Fruit fly (Drosophila melanogaster) whole organism, prepupa: ENCODE measurements around the gene fray.

Experiments used
- Blimp-1 ChIP-seq: fragments of 200-800 bp; sonication (Bioruptor generic); optimal IDR thresholded peaks from 3 replicates; lab custom pipeline; 2017; ENCODE audit warnings: missing biosample characterization, missing genetic modification characterization, mild to moderate bottlenecking, moderate library complexity, missing genetic modification reagents
- CG10631 ChIP-seq: fragments of 200-800 bp; sonication (Bioruptor generic); optimal IDR thresholded peaks from 2 replicates; lab custom pipeline; 2016; ENCODE audit warnings: missing biosample characterization, missing genetic modification characterization
- CG11294 ChIP-seq: fragments of 200-800 bp; sonication (Bioruptor generic); IDR thresholded peaks from 2 replicates; pipeline ENCODE4 v1.3.6; 2022; ENCODE audit warnings: missing biosample characterization, missing genetic modification characterization
- CG11762 ChIP-seq: fragments of 200-800 bp; sonication (Bioruptor generic); optimal IDR thresholded peaks from 3 replicates; lab custom pipeline; 2016; ENCODE audit warnings: missing biosample characterization, missing genetic modification characterization; ENCODE audit not compliant: insufficient read depth
- CG11902 ChIP-seq: fragments of 200-800 bp; sonication (Bioruptor generic); optimal IDR thresholded peaks from 3 replicates; lab custom pipeline; 2016; ENCODE audit warnings: missing biosample characterization, missing genetic modification characterization
- CG15336 ChIP-seq: fragments of 200-800 bp; sonication (Bioruptor generic); IDR thresholded peaks from 2 replicates; pipeline ENCODE4 v1.3.6; 2022; ENCODE audit warnings: missing biosample characterization, missing genetic modification characterization
- CG32006 ChIP-seq: fragments of 200-800 bp; sonication (Bioruptor generic); optimal IDR thresholded peaks from 3 replicates; lab custom pipeline; 2017; ENCODE audit warnings: missing biosample characterization, mild to moderate bottlenecking, missing genetic modification characterization
- CG3919 ChIP-seq: fragments of 200-800 bp; sonication (Bioruptor generic); optimal IDR thresholded peaks from 3 replicates; lab custom pipeline; 2016; ENCODE audit warnings: missing biosample characterization, missing genetic modification characterization
- CG4318 ChIP-seq: fragments of 200-800 bp; sonication (Bioruptor generic); optimal IDR thresholded peaks from 3 replicates; lab custom pipeline; 2017; ENCODE audit warnings: missing biosample characterization, mild to moderate bottlenecking, missing genetic modification characterization
- CG6163 ChIP-seq: fragments of 200-800 bp; sonication (Bioruptor generic); IDR thresholded peaks from 3 replicates; pipeline ENCODE4 v1.3.6; 2022; ENCODE audit warnings: missing biosample characterization, missing genetic modification characterization
- CG6276 ChIP-seq: fragments of 200-800 bp; sonication (Bioruptor generic); optimal IDR thresholded peaks from 2 replicates; lab custom pipeline; 2017; ENCODE audit warnings: missing biosample characterization, mild to moderate bottlenecking, missing genetic modification characterization
- CG6808 ChIP-seq: fragments of 200-800 bp; sonication (Bioruptor generic); optimal IDR thresholded peaks from 3 replicates; lab custom pipeline; 2017; ENCODE audit warnings: missing biosample characterization, missing genetic modification characterization, mild to moderate bottlenecking, moderate library complexity, missing genetic modification reagents
- CG6854 ChIP-seq: fragments of 200-800 bp; sonication (Bioruptor generic); optimal IDR thresholded peaks from 2 replicates; lab custom pipeline; 2017; ENCODE audit warnings: missing biosample characterization, mild to moderate bottlenecking, missing genetic modification characterization
- CG7368 ChIP-seq: fragments of 200-800 bp; sonication (Bioruptor generic); optimal IDR thresholded peaks from 3 replicates; lab custom pipeline; 2016; ENCODE audit warnings: missing biosample characterization, missing genetic modification characterization
- CG8119 ChIP-seq: fragments of 200-800 bp; sonication (Bioruptor generic); IDR thresholded peaks from 3 replicates; pipeline ENCODE4 v1.3.6; 2022; ENCODE audit warnings: missing biosample characterization, missing genetic modification characterization
- CG8319 ChIP-seq: fragments of 200-800 bp; sonication (Bioruptor generic); optimal IDR thresholded peaks from 3 replicates; lab custom pipeline; 2016; ENCODE audit warnings: missing biosample characterization, missing genetic modification characterization
- CG8632 ChIP-seq: fragments of 200-800 bp; sonication (Bioruptor generic); optimal IDR thresholded peaks from 3 replicates; lab custom pipeline; 2016; ENCODE audit warnings: missing biosample characterization, missing genetic modification characterization
- Eip78C ChIP-seq: fragments of 200-800 bp; sonication (Bioruptor generic); peaks from one replicate; lab custom pipeline; 2016; ENCODE audit warnings: missing biosample characterization, missing genetic modification characterization
- Eip93F ChIP-seq: fragments of 200-800 bp; sonication (Bioruptor generic); optimal IDR thresholded peaks from 2 replicates; lab custom pipeline; 2016; ENCODE audit warnings: missing biosample characterization, mild to moderate bottlenecking, missing genetic modification characterization
- Gug ChIP-seq: fragments of 200-800 bp; sonication (Bioruptor generic); IDR thresholded peaks from 2 replicates; pipeline ENCODE4 v1.3.6; 2022; ENCODE audit warnings: missing biosample characterization, missing genetic modification characterization
- Hr38 ChIP-seq: sonication (Bioruptor generic); optimal IDR thresholded peaks from 2 replicates; lab custom pipeline; 2016; ENCODE audit warnings: missing biosample characterization, missing genetic modification characterization
- Hr4 ChIP-seq: fragments of 200-800 bp; sonication (Bioruptor generic); optimal IDR thresholded peaks from 3 replicates; lab custom pipeline; 2016; ENCODE audit warnings: missing biosample characterization, missing genetic modification characterization
- Lpt ChIP-seq: fragments of 200-800 bp; sonication (Bioruptor generic); optimal IDR thresholded peaks from 3 replicates; lab custom pipeline; 2016; ENCODE audit warnings: missing biosample characterization, missing genetic modification characterization
- Met ChIP-seq: fragments of 200-800 bp; sonication (Bioruptor generic); optimal IDR thresholded peaks from 3 replicates; lab custom pipeline; 2016; ENCODE audit warnings: missing biosample characterization, missing genetic modification characterization
- OdsH ChIP-seq: fragments of 200-800 bp; sonication (Bioruptor generic); optimal IDR thresholded peaks from 3 replicates; lab custom pipeline; 2016; ENCODE audit warnings: missing biosample characterization, missing genetic modification characterization
- Sox14 ChIP-seq: fragments of 200-800 bp; sonication (Bioruptor generic); optimal IDR thresholded peaks from 3 replicates; lab custom pipeline; 2016; ENCODE audit warnings: missing biosample characterization, missing genetic modification characterization
- acj6 ChIP-seq: fragments of 200-800 bp; sonication (Bioruptor generic); optimal IDR thresholded peaks from 3 replicates; lab custom pipeline; 2016; ENCODE audit warnings: missing biosample characterization, missing genetic modification characterization
- cyc ChIP-seq: fragments of 200-800 bp; sonication (Bioruptor generic); optimal IDR thresholded peaks from 3 replicates; lab custom pipeline; 2016; ENCODE audit warnings: missing biosample characterization, missing genetic modification characterization
- dsx ChIP-seq: fragments of 200-800 bp; optimal IDR thresholded peaks from 3 replicates; lab custom pipeline; 2019; ENCODE audit warnings: missing biosample characterization, mild to moderate bottlenecking, missing genetic modification characterization, moderate library complexity; ENCODE audit not compliant: poor library complexity, severe bottlenecking
- eg ChIP-seq: fragments of 200-800 bp; sonication (Bioruptor generic); IDR thresholded peaks from 3 replicates; pipeline ENCODE4 v1.3.6; 2022; ENCODE audit warnings: missing biosample characterization, missing genetic modification characterization
- fd59A ChIP-seq: fragments of 200-800 bp; sonication (Bioruptor generic); optimal IDR thresholded peaks from 2 replicates; lab custom pipeline; 2017; ENCODE audit warnings: missing biosample characterization, mild to moderate bottlenecking, missing genetic modification characterization, missing genetic modification reagents
- fd85E ChIP-seq: fragments of 200-800 bp; sonication (Bioruptor generic); optimal IDR thresholded peaks from 3 replicates; lab custom pipeline; 2016; ENCODE audit warnings: missing biosample characterization, missing genetic modification characterization
- fkh ChIP-seq: fragments of 200-800 bp; sonication (Bioruptor generic); optimal IDR thresholded peaks from 3 replicates; lab custom pipeline; 2017; ENCODE audit warnings: missing biosample characterization, mild to moderate bottlenecking, missing genetic modification characterization, moderate library complexity
- lz ChIP-seq: fragments of 200-800 bp; sonication (Bioruptor generic); optimal IDR thresholded peaks from 3 replicates; lab custom pipeline; 2016; ENCODE audit warnings: missing biosample characterization, missing genetic modification characterization
- net ChIP-seq: fragments of 200-800 bp; sonication (Bioruptor generic); optimal IDR thresholded peaks from 3 replicates; lab custom pipeline; 2016; ENCODE audit warnings: missing biosample characterization, missing genetic modification characterization
- pdm3 ChIP-seq: fragments of 200-800 bp; sonication (Bioruptor generic); optimal IDR thresholded peaks from 3 replicates; lab custom pipeline; 2016; ENCODE audit warnings: missing biosample characterization, missing genetic modification characterization
- salr ChIP-seq, 2 experiments: fragments of 200-800 bp; sonication (Bioruptor generic); optimal IDR thresholded peaks; 3 replicates each; lab custom pipeline; 2016 to 2018; ENCODE audit warnings: missing biosample characterization in 2 of 2, missing genetic modification characterization in 2 of 2, mild to moderate bottlenecking in 1 of 2
- spab ChIP-seq: fragments of 200-800 bp; sonication (Bioruptor generic); optimal IDR thresholded peaks from 2 replicates; lab custom pipeline; 2017; ENCODE audit warnings: missing biosample characterization, mild to moderate bottlenecking, missing genetic modification characterization, missing genetic modification reagents
- ss ChIP-seq, 2 experiments: fragments of 200-800 bp; sonication (Bioruptor generic); optimal IDR thresholded peaks; 2 replicates in 1 of 2; 3 replicates in 1 of 2; lab custom pipeline; 2017 to 2018; ENCODE audit warnings: mild to moderate bottlenecking in 2 of 2, missing biosample characterization in 2 of 2, missing genetic modification characterization in 2 of 2, moderate library complexity in 1 of 2
- svp ChIP-seq: fragments of 200-800 bp; sonication (Bioruptor generic); peaks from one replicate; lab custom pipeline; 2016; ENCODE audit warnings: missing biosample characterization, missing genetic modification characterization
- vri ChIP-seq: fragments of 200-800 bp; sonication (Bioruptor generic); optimal IDR thresholded peaks from 3 replicates; lab custom pipeline; 2016; ENCODE audit warnings: missing biosample characterization, mild to moderate bottlenecking, missing genetic modification characterization

fray gene

DNA sequence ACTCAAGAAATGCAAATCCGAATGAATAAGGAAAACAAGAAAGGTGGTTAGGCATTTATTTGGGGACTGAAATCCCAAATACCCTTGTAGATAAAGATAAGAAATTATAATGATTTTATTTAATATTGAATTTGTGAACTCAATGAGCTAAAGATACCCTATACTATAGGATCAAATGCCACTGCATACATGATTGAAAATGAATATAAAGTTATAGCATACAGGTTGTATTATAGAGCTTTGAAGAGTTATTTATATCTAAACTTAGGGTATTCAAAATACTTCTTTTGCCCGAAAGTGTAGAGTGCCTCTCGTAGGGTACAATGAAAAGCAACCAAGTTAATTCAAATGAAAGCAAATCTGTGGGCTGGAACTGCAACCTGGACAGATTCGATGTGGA, 43.1 kb downstream of the fray start (continued):
- TF ChIP-seq CG8632 (GFP tag; lab: Kevin White, UChicago), result no peak
- no peak for TF ChIP-seq dsx (GFP tag; lab: Kevin White, UChicago)

DNA sequence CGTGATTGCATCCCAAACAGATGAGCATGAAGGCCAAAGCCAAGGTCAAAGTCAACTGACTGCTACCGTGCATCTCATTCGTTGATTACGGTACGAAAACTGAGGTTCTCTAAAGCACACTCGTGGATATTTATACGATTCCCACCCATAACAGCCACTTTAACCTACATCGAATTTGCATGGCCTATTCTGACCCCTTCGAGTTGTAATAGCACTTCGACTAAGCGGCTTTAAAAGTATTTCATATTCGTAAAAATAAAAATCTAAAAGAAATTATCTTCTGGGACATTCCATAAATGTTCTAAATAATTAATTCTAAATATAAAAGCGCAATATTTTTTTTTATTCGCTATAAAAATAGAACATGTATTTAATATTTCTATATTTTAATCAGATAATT, 44.5 kb downstream of the fray start, which contains the start of gene CG7695:
Gene CG7695 (minus strand): TSS at position 101 of the 400 bp plus-strand sequence.
- TF ChIP-seq Eip78C (peak; percentile 44), Blimp-1 (GFP tag; lab: Kevin White, UChicago) (no peak)

DNA sequence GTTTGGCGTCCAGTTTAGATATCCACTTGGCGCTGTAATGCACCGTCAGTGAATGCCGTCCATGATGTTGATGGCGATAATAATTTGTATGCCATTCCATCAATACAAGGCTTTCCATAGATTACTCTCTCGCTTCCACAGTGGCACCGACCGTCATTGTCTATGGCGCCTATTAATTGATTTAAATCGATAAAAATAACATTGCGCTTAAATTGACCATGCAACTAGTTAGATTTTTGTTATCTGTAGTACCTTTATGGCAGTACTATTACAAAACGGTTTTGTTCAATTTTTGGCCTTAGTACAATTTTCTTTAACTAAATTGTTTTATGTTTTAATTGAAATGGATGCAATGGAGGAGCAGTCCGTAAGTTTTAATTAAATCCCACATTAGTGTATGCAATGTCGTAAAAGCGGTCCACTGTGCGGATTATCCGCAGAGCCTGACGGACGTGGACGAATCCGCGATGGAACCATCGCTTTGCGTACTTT, 46.6 kb downstream of the fray start:
- no peak for TF ChIP-seq CG3919 (GFP tag; lab: Kevin White, UChicago)
- peak; percentile 43; the same call in 1 of the 3 replicates for TF ChIP-seq CG8119 (GFP tag; lab: Robert Waterston, UW)
- TF ChIP-seq salr (GFP tag; optimal IDR thresholded peaks at IDR 0.05; lab: Kevin White, UChicago), result peak in 1 of 2 experiments; percentile 52
- no peak for TF ChIP-seq CG11762 (GFP tag; lab: Kevin White, UChicago)
- TF ChIP-seq Hr4, result peak; percentile 65
- TF ChIP-seq cyc (GFP tag; lab: Kevin White, UChicago), result no peak
- no peak for TF ChIP-seq fd59A (GFP tag; lab: Kevin White, UChicago)
- peak; percentile 67 for TF ChIP-seq Eip78C
- TF ChIP-seq CG32006, result peak; percentile 74
- TF ChIP-seq ss (GFP tag; optimal IDR thresholded peaks at IDR 0.05; lab: Kevin White, UChicago), result no peak
- peak; percentile 38; the same call in 1 of the 2 replicates for TF ChIP-seq CG15336 (GFP tag; lab: Robert Waterston, UW)
- no peak for TF ChIP-seq CG8319
- TF ChIP-seq Sox14 (GFP tag; lab: Kevin White, UChicago), result peak; percentile 5
- no peak for TF ChIP-seq acj6
- no peak for TF ChIP-seq net (GFP tag; lab: Kevin White, UChicago)
- TF ChIP-seq dsx (GFP tag; lab: Kevin White, UChicago), result no peak
- peak; percentile 43 for TF ChIP-seq CG4318 (GFP tag; lab: Kevin White, UChicago)
- TF ChIP-seq OdsH (GFP tag; lab: Kevin White, UChicago), result peak; percentile 5
- TF ChIP-seq CG6276 (GFP tag; lab: Kevin White, UChicago), result peak; percentile 13

DNA sequence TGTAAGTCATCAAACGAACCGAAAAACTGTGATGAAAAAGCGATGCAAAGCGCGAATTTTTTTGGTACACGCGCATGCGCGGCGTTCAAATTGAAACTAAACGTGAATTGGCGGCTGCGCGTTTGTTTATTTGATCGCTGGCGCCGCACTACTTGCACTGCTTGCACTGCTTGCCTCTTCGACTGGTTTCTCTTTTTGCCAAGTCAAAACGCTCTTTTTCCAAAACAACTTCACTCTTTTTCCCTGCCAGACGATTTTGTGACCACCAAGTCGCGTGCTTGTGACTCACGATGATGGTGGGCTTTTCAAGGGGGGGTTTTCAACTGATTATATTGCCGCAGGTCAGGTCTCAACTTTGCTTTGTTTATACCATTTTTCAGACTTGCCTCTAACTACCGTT, 48.3 kb downstream of the fray start, which contains the start of gene CG14304:
Gene CG14304 (minus strand): TSS at position 98 of the 400 bp plus-strand sequence.
- TF ChIP-seq CG6163 (GFP tag; lab: Robert Waterston, UW) (no peak), vri (GFP tag; lab: Kevin White, UChicago) (no peak), CG7368 (GFP tag; lab: Kevin White, UChicago) (no peak), eg (peak; percentile 44; the same call in 1 of the 3 replicates), CG6808 (no peak), CG6276 (GFP tag; lab: Kevin White, UChicago) (no peak), lz (GFP tag; lab: Kevin White, UChicago) (no peak), ss (GFP tag; optimal IDR thresholded peaks at IDR 0.05; lab: Kevin White, UChicago) (peak in 1 of 2 experiments; percentile 30), acj6 (no peak), CG4318 (GFP tag; lab: Kevin White, UChicago) (no peak), Blimp-1 (GFP tag; lab: Kevin White, UChicago) (no peak)
- TF ChIP-seq, all 60 proteins: peak for 2

DNA sequence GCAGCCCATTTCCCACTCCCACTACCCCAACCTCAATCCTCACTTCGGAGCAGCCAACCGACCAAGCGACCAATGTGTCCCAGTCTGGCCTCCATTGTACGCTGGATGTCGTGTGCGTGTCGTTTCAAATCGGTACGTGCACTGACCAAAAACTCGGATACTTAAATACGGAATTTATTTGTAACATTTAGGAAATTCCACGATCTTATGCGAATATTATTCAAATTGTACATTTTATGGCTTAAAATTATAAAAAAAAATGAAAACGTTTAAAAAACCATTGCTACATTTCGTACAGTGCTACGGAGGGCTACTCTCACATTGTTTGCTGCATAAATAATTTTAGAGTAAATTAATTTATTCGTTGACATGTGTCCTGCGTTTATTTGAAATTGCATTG, 51.6 kb downstream of the fray start:
- TF ChIP-seq CG6854 (GFP tag; lab: Kevin White, UChicago) (no peak), Met (peak; percentile 1), eg (peak; percentile 74), fd59A (GFP tag; lab: Kevin White, UChicago) (no peak), net (GFP tag; lab: Kevin White, UChicago) (peak; percentile 38), CG3919 (GFP tag; lab: Kevin White, UChicago) (peak; percentile 54), Gug (GFP tag; lab: Robert Waterston, UW) (peak; percentile 39; the same call in 1 of the 2 replicates), dsx (GFP tag; lab: Kevin White, UChicago) (no peak), svp (GFP tag; lab: Kevin White, UChicago) (peak; percentile 47), Hr38 (GFP tag; lab: Kevin White, UChicago) (no peak), CG8632 (GFP tag; lab: Kevin White, UChicago) (no peak), CG11294 (GFP tag; lab: Robert Waterston, UW) (peak; percentile 42; the same call in 1 of the 2 replicates), CG11902 (GFP tag; lab: Kevin White, UChicago) (no peak), CG10631 (GFP tag; lab: Kevin White, UChicago) (peak; percentile 26), Lpt (GFP tag; lab: Kevin White, UChicago) (peak; percentile 20), pdm3 (GFP tag; lab: Kevin White, UChicago) (peak; percentile 53), Eip93F (GFP tag; lab: Kevin White, UChicago) (no peak), CG6163 (GFP tag; lab: Robert Waterston, UW) (peak; percentile 69), fkh (GFP tag; lab: Kevin White, UChicago) (no peak), spab (GFP tag; lab: Kevin White, UChicago) (no peak), CG8319 (no peak), CG7368 (GFP tag; lab: Kevin White, UChicago) (no peak), lz (GFP tag; lab: Kevin White, UChicago) (no peak), fd85E (GFP tag; lab: Kevin White, UChicago) (no peak)
